Fruit fly (Drosophila melanogaster): ENCODE results near the gene CG11878.

Gene CG11878

DNA sequence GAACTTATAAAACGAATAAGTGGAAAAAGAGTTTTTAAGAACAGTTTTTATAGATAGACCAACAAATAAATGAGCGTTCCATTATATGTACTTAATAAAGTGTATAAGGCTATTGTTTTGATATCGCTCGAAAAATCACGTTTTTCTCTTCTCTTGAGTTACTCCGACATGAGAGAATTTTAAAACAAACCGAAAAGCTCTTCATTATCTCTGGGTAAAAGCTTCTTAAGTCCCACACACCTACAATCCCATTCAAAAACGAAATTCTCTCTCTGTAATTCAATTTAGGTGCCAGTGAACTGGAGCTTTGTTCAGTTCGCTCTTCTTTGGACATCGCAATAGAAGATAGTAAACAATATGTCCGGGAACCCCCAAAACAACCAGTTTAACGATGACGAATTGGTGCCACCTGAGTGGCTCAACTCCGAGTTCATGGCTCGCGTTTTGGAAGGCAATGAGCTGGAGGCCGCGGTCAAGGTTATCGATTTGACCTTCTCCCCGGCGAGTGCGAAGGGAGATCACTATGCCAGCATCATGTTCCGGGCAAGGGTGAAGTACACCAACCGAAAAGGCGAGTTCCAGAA is 30.3 kb downstream of the CG11878 start, which contains the start of gene CG31436:
CG31436 (plus strand) TSS at position 281 of the 584 bp plus-strand sequence.
- no peak for TF ChIP-seq pan (optimal IDR thresholded peaks at IDR 0.05)
- TF ChIP-seq usp (GFP tag; optimal IDR thresholded peaks at IDR 0.05): no peak
- TF ChIP-seq EcR (GFP tag; optimal IDR thresholded peaks at IDR 0.05): no peak
- no peak for TF ChIP-seq psq (optimal IDR thresholded peaks at IDR 0.05)
- no peak for TF ChIP-seq CG8478 (optimal IDR thresholded peaks at IDR 0.05)
- no peak for TF ChIP-seq Dll (optimal IDR thresholded peaks at IDR 0.05)

- TF ChIP-seq pan (optimal IDR thresholded peaks at IDR 0.05) (no peak), usp (GFP tag; optimal IDR thresholded peaks at IDR 0.05) (no peak), Dll (optimal IDR thresholded peaks at IDR 0.05) (no peak), CG8478 (optimal IDR thresholded peaks at IDR 0.05) (no peak)
Observed at dm6 chr3R:25305822-25306544, 32.3 kb downstream of the CG11878 start.

dm6 chr3R:25308228-25308627 is 34.6 kb downstream of the CG11878 start, which contains the start of gene CG10550:
TSS of gene CG10550 (minus strand) at chr3R:25308391.
- no peak for TF ChIP-seq pan (optimal IDR thresholded peaks at IDR 0.05)
- no peak for TF ChIP-seq usp (GFP tag; optimal IDR thresholded peaks at IDR 0.05)
- TF ChIP-seq psq (optimal IDR thresholded peaks at IDR 0.05): no peak
- no peak for TF ChIP-seq CG8478 (optimal IDR thresholded peaks at IDR 0.05)

- TF ChIP-seq Dll (optimal IDR thresholded peaks at IDR 0.05) (no peak), CG8478 (optimal IDR thresholded peaks at IDR 0.05) (no peak), psq (optimal IDR thresholded peaks at IDR 0.05) (no peak), EcR (GFP tag; optimal IDR thresholded peaks at IDR 0.05) (no peak), usp (GFP tag; optimal IDR thresholded peaks at IDR 0.05) (no peak), pan (optimal IDR thresholded peaks at IDR 0.05) (no peak)
Observed at dm6 chr3R:25309175-25309574, 35.5 kb downstream of the CG11878 start.

DNA sequence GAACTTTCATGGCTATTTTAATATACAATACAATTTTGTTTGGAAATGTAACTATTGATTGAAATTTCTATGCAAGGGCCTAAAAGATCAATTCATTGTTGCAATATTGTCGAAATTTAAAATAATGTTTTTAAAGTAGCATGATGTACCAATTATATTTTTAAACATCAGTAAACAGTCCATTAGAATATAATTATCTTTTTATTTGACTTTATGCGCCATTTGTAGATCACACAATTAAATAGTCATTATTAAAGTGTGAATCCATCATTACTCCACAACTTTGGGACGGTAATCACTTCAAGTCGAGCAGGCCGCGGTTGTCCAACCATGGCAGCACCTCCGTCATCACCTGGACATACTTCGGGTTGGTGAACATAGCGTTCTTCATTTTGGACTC is 37.2 kb downstream of the CG11878 start, which contains the start of gene CG31099:
CG31099 (minus strand) TSS at position 101 of the 400 bp plus-strand sequence.
- TF ChIP-seq usp (GFP tag; optimal IDR thresholded peaks at IDR 0.05) (no peak), EcR (GFP tag; optimal IDR thresholded peaks at IDR 0.05) (no peak), CG8478 (optimal IDR thresholded peaks at IDR 0.05) (no peak), psq (optimal IDR thresholded peaks at IDR 0.05) (no peak), pan (optimal IDR thresholded peaks at IDR 0.05) (no peak), Dll (optimal IDR thresholded peaks at IDR 0.05) (no peak)

DNA sequence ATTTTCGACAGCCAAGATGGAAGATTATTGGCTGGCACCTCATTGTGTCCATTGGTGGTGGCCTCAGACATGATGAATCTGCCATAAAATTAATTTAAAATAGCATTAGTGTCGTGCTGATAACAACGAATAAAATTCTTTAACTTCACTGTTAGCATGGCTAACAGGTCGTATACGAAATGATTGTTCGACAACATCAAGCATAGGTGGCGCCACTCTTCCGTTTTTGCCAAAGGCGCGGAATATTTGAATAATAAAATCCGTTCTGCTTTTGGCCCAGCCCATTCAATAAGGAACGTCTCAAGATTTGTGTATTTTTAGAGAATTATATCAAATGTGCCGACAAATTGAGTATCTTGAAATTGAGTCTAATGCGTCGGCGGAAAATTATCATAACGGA is 38.9 kb downstream of the CG11878 start:
- TF ChIP-seq Dll (optimal IDR thresholded peaks at IDR 0.05) (no peak), EcR (GFP tag; optimal IDR thresholded peaks at IDR 0.05) (no peak)

dm6 chr3R:25313771-25314170 is 40.1 kb downstream of the CG11878 start, which contains the start of gene CG31087:
TSS of gene CG31087 (minus strand) at chr3R:25313833.
- TF ChIP-seq EcR (GFP tag; optimal IDR thresholded peaks at IDR 0.05) (no peak), Dll (optimal IDR thresholded peaks at IDR 0.05) (no peak)

dm6 chr3R:25316016-25316415 is 42.4 kb downstream of the CG11878 start, which contains the start of gene CG10559:
TSS of gene CG10559 (minus strand) at chr3R:25316116.
- TF ChIP-seq EcR (GFP tag; optimal IDR thresholded peaks at IDR 0.05): no peak
- no peak for TF ChIP-seq psq (optimal IDR thresholded peaks at IDR 0.05)
- no peak for TF ChIP-seq Dll (optimal IDR thresholded peaks at IDR 0.05)
- TF ChIP-seq usp (GFP tag; optimal IDR thresholded peaks at IDR 0.05): no peak
- no peak for TF ChIP-seq CG8478 (optimal IDR thresholded peaks at IDR 0.05)
- no peak for TF ChIP-seq pan (optimal IDR thresholded peaks at IDR 0.05)

DNA sequence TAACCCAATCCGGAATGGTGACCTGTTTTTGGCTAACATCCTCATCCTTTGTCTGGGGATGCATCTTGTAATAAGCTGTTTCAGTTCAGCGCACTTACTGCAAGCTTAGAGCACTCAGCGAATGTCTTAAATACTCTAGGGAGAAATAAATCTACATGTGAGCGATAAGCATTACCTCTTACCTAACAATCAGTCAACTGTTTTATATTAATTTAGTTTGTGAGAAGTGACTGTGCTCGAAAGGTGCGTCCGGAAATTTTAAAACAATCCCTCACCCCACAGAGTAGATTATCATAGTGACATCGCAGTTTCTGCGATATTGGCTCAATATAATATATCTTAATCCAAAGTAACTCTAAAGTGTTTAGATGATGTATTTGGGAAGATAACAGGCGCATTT is 44.4 kb downstream of the CG11878 start, which contains the start of gene CG10553:
CG10553 (minus strand) TSS at position 101 of the 400 bp plus-strand sequence.
- TF ChIP-seq psq (optimal IDR thresholded peaks at IDR 0.05) (no peak), pan (optimal IDR thresholded peaks at IDR 0.05) (no peak), EcR (GFP tag; optimal IDR thresholded peaks at IDR 0.05) (no peak), CG8478 (optimal IDR thresholded peaks at IDR 0.05) (no peak), usp (GFP tag; optimal IDR thresholded peaks at IDR 0.05) (no peak), Dll (optimal IDR thresholded peaks at IDR 0.05) (no peak)

DNA sequence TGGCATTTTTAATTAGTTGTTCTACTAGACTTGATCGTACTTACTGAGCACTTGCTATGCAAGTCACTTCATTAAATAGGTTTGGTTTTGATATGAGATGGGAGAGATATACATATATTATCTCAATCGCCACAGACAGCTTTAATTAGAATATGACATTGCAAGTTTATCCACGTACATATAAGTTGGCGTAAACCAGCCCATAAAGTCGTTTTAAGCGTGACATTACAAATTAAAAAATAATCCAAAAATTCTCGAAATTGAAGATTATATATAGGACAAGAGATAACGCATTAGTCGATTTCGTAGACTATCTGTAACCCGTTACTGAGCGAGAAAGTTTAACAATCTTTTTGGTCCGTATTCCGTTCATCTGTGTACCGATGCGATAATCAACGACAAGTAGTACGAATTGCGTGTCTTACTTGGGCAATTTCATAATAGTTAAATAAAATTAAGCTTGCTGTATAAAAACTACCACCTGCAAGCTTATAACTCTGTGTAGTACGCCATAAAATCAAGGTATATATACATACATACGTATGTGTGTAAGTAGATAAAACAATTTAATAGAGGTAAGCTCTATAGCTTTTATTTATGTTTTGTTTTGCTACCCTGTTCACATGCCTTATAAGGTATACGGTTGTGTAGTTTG is 46.5 kb downstream of the CG11878 start, which contains the start of gene CG10560:
CG10560 (minus strand) TSS at position 51 of the 655 bp plus-strand sequence.
- TF ChIP-seq usp (GFP tag; optimal IDR thresholded peaks at IDR 0.05): no peak
- no peak for TF ChIP-seq Dll (optimal IDR thresholded peaks at IDR 0.05)
- no peak for TF ChIP-seq pan (optimal IDR thresholded peaks at IDR 0.05)
- TF ChIP-seq CG8478 (optimal IDR thresholded peaks at IDR 0.05): no peak
- no peak for TF ChIP-seq psq (optimal IDR thresholded peaks at IDR 0.05)
- no peak for TF ChIP-seq EcR (GFP tag; optimal IDR thresholded peaks at IDR 0.05)

dm6 chr3R:25320898-25321297 is 47.3 kb downstream of the CG11878 start:
- no peak for TF ChIP-seq CG8478 (optimal IDR thresholded peaks at IDR 0.05)
- no peak for TF ChIP-seq EcR (GFP tag; optimal IDR thresholded peaks at IDR 0.05)
- no peak for TF ChIP-seq Dll (optimal IDR thresholded peaks at IDR 0.05)
- no peak for TF ChIP-seq pan (optimal IDR thresholded peaks at IDR 0.05)
- TF ChIP-seq usp (GFP tag; optimal IDR thresholded peaks at IDR 0.05): no peak
- no peak for TF ChIP-seq psq (optimal IDR thresholded peaks at IDR 0.05)

DNA sequence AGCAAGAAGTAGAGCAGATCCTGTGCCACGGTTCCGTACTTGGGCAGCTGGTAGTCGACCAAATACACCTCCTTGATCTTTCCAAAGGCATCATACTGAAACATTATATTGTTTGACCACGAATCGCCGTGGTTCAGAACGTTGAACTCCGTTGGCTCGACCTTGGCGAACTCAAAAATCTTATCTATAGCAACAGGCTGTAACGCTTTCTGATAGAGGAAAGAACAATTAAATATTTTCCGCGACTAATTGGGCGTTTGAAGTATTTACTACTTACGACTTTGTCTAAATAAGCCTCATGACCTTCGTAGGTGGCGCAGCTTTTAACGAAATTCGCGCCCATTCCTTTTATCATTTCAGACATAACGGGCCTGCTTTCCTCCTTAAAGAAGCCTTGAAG is 48.0 kb downstream of the CG11878 start:
- TF ChIP-seq psq (optimal IDR thresholded peaks at IDR 0.05): no peak
- TF ChIP-seq EcR (GFP tag; optimal IDR thresholded peaks at IDR 0.05): no peak
- no peak for TF ChIP-seq CG8478 (optimal IDR thresholded peaks at IDR 0.05)
- TF ChIP-seq usp (GFP tag; optimal IDR thresholded peaks at IDR 0.05): no peak
- no peak for TF ChIP-seq Dll (optimal IDR thresholded peaks at IDR 0.05)
- TF ChIP-seq pan (optimal IDR thresholded peaks at IDR 0.05): no peak

Data from whole organism.